Worm (Caenorhabditis elegans) whole organism, late embryonic: ENCODE measurements around the gene spcs-3.

ENCODE experiments used
- C08G9.2 ChIP-seq: sonication (generic microtip); optimal IDR thresholded peaks from 2 replicates; lab custom pipeline; 2016; ENCODE audit warnings: mild to moderate bottlenecking, missing genetic modification characterization, moderate library complexity, missing compliant biosample characterization
- ama-1 ChIP-seq: fragments of 150-350 bp; optimal IDR thresholded peaks from 2 replicates; lab custom pipeline; 2014
- ceh-22 ChIP-seq: sonication (generic microtip); optimal IDR thresholded peaks from 2 replicates; lab custom pipeline; 2017; ENCODE audit warnings: missing biosample characterization, missing genetic modification characterization
- ceh-34 ChIP-seq: sonication (generic microtip); optimal IDR thresholded peaks from 2 replicates; lab custom pipeline; 2016; ENCODE audit warnings: mild to moderate bottlenecking, missing genetic modification characterization, missing compliant biosample characterization
- dmd-4 ChIP-seq: sonication (generic microtip); optimal IDR thresholded peaks from 2 replicates; lab custom pipeline; 2016; ENCODE audit warnings: borderline replicate concordance, missing genetic modification characterization, missing compliant biosample characterization
- elt-4 ChIP-seq: sonication (generic microtip); optimal IDR thresholded peaks from 2 replicates; lab custom pipeline; 2016; ENCODE audit warnings: missing genetic modification characterization, missing compliant biosample characterization
- fax-1 ChIP-seq: sonication (generic microtip); optimal IDR thresholded peaks from 2 replicates; lab custom pipeline; 2016; ENCODE audit warnings: missing genotype, missing genetic modification characterization, missing compliant biosample characterization
- hlh-30 ChIP-seq: sonication (generic microtip); optimal IDR thresholded peaks from 2 replicates; lab custom pipeline; 2017; ENCODE audit warnings: antibody characterized with exemption, missing genetic modification characterization, missing compliant biosample characterization; ENCODE audit not compliant: insufficient read depth
- nhr-11 ChIP-seq: fragments of 150-350 bp; optimal IDR thresholded peaks from 2 replicates; lab custom pipeline; 2014; ENCODE audit warnings: missing biosample characterization, missing genetic modification characterization
- pqm-1 ChIP-seq: sonication (generic microtip); optimal IDR thresholded peaks from 2 replicates; lab custom pipeline; 2016; ENCODE audit warnings: missing genetic modification characterization, missing compliant biosample characterization
- sox-2 ChIP-seq: fragments of 200-800 bp; sonication (Bioruptor generic); IDR thresholded peaks from 2 replicates; pipeline ENCODE4 v1.3.6; 2022; ENCODE audit warnings: missing genetic modification reagents, missing genetic modification characterization, missing compliant biosample characterization
- tbx-2 ChIP-seq: sonication (generic microtip); optimal IDR thresholded peaks from 2 replicates; lab custom pipeline; 2016; ENCODE audit warnings: missing genetic modification characterization, missing compliant biosample characterization
- unc-55 ChIP-seq: sonication (generic microtip); optimal IDR thresholded peaks from 2 replicates; lab custom pipeline; 2017; ENCODE audit warnings: missing biosample characterization, missing genetic modification reagents, missing genetic modification characterization

- no peak for TF ChIP-seq C08G9.2 (tag; lab: Kevin White, UChicago)
- no peak for TF ChIP-seq pqm-1
- no peak for TF ChIP-seq ceh-34 (tag; lab: Kevin White, UChicago)
- no peak for TF ChIP-seq dmd-4 (tag; lab: Kevin White, UChicago)
- no peak for TF ChIP-seq fax-1 (tag; lab: Kevin White, UChicago)
- TF ChIP-seq sox-2 (GFP tag; lab: Robert Waterston, UW) = no peak
- TF ChIP-seq ama-1 = no peak
- TF ChIP-seq unc-55 (GFP tag; lab: Kevin White, UChicago) = no peak
- TF ChIP-seq hlh-30 (tag; lab: Kevin White, UChicago) = no peak
- no peak for TF ChIP-seq tbx-2 (tag; lab: Kevin White, UChicago)
- no peak for TF ChIP-seq elt-4 (tag; lab: Kevin White, UChicago)
- TF ChIP-seq nhr-11 = no peak
- TF ChIP-seq ceh-22 = no peak
Measured at ce11 chrIII:8050944-8051343, 6.1 kb downstream of the spcs-3 start, which contains the start of gene K12H4.7.
